Worm (Caenorhabditis elegans): ENCODE results near the gene bath-37.

bath-37 gene

ce11 chrIV:12110339-12110738, 41.6 kb downstream of the bath-37 start, which contains the start of gene col-129:
col-129 (minus strand) TSS chrIV:12110439.
- TF ChIP-seq ztf-29 (GFP tag; IDR thresholded peaks at IDR 0.05) (no peak), ref-1 (GFP tag; conservative IDR thresholded peaks at IDR 0.05) (no peak), ztf-23 (GFP tag; IDR thresholded peaks at IDR 0.05) (no peak), cog-1 (tag; optimal IDR thresholded peaks at IDR 0.05) (no peak)

DNA sequence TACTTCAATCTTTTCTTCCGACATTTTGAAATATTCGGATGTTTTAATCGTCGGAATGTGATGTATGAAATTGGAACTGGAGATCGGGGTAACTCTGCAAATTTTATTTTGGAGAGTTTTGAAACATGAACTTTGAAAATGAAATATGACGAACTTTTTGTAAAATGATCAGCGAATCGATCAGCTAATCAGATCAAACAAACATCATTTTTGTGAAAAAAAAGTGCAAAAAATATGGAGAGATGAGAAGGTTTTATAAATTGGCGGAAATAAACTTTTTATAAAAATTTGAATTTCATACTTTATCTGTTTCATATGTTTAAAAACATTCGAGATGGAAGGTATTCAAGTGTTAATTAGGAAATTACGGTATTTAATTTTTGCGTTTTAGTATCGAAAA, 42.8 kb downstream of the bath-37 start, which contains the start of gene dlc-2:
Gene dlc-2 (minus strand): TSS at position 101 of the 400 bp plus-strand sequence.
- TF ChIP-seq flt-1 (GFP tag; IDR thresholded peaks at IDR 0.05): no peak
- no peak for TF ChIP-seq cog-1 (tag; optimal IDR thresholded peaks at IDR 0.05)
- TF ChIP-seq ref-1 (GFP tag; conservative IDR thresholded peaks at IDR 0.05): no peak
- no peak for TF ChIP-seq tab-1 (GFP tag; IDR thresholded peaks at IDR 0.05)
- no peak for TF ChIP-seq klf-2 (GFP tag; conservative IDR thresholded peaks at IDR 0.05)
- no peak for TF ChIP-seq T22C8.4 (GFP tag; IDR thresholded peaks at IDR 0.05)
- TF ChIP-seq med-1 (GFP tag; optimal IDR thresholded peaks at IDR 0.05; ENCODE audit: insufficient read depth): no peak
- no peak for TF ChIP-seq ztf-23 (GFP tag; IDR thresholded peaks at IDR 0.05)
- TF ChIP-seq ztf-29 (GFP tag; IDR thresholded peaks at IDR 0.05): no peak

DNA sequence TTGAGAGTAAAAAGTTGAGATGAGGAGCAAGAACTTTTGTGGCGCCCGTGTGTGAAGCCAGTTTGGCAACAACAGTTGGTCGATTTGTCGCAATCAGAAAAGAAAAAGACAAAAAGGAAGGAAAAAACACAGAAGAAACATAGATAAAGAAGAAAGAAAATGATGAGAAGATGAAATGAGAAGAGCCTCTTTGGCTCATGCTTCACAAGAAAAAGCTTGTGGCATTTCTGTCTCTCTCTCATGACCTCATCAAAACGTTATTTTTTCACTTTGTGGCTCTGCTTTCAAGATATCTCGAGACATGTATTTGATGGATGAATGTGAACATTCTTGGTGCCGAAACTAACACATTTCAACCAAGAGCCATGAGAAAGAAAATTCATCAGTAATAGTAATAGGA, 44.4 kb downstream of the bath-37 start:
- TF ChIP-seq klf-2 (GFP tag; conservative IDR thresholded peaks at IDR 0.05) (no peak), T22C8.4 (GFP tag; IDR thresholded peaks at IDR 0.05) (no peak), ref-1 (GFP tag; conservative IDR thresholded peaks at IDR 0.05) (no peak), flt-1 (GFP tag; IDR thresholded peaks at IDR 0.05) (no peak), tab-1 (GFP tag; IDR thresholded peaks at IDR 0.05) (no peak), ztf-23 (GFP tag; IDR thresholded peaks at IDR 0.05) (no peak), cog-1 (tag; optimal IDR thresholded peaks at IDR 0.05) (no peak), ztf-29 (GFP tag; IDR thresholded peaks at IDR 0.05) (no peak), med-1 (GFP tag; optimal IDR thresholded peaks at IDR 0.05; ENCODE audit: insufficient read depth) (no peak)

DNA sequence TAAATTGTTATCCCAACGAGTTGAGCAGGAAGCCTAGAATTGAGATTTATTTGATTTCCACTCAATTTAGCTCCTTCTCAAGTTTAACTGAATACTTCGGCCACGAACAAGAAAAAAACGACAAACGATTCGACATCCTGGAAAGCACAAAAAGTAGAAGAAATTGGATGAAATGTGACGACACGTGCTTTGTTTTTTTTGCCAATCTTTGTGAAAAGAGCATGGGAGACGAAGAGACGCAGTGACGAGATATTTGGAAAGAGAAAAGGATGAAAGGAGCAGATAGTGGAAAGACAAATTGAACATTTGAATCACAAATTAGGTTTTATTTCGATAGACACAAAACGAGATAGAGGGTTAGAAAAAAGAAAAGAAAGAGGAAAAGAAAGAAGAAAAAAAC, 45.8 kb downstream of the bath-37 start:
- TF ChIP-seq tab-1 (GFP tag; IDR thresholded peaks at IDR 0.05): no peak
- TF ChIP-seq ztf-29 (GFP tag; IDR thresholded peaks at IDR 0.05): no peak
- TF ChIP-seq klf-2 (GFP tag; conservative IDR thresholded peaks at IDR 0.05): no peak
- TF ChIP-seq flt-1 (GFP tag; IDR thresholded peaks at IDR 0.05): no peak
- TF ChIP-seq ref-1 (GFP tag; conservative IDR thresholded peaks at IDR 0.05): no peak
- TF ChIP-seq cog-1 (tag; optimal IDR thresholded peaks at IDR 0.05): no peak
- TF ChIP-seq ztf-23 (GFP tag; IDR thresholded peaks at IDR 0.05): no peak
- no peak for TF ChIP-seq T22C8.4 (GFP tag; IDR thresholded peaks at IDR 0.05)
- no peak for TF ChIP-seq med-1 (GFP tag; optimal IDR thresholded peaks at IDR 0.05; ENCODE audit: insufficient read depth)

ce11 chrIV:12120536-12120935, 51.8 kb downstream of the bath-37 start:
- no peak for TF ChIP-seq tab-1 (GFP tag; IDR thresholded peaks at IDR 0.05)
- no peak for TF ChIP-seq ztf-29 (GFP tag; IDR thresholded peaks at IDR 0.05)
- TF ChIP-seq klf-2 (GFP tag; conservative IDR thresholded peaks at IDR 0.05): no peak
- no peak for TF ChIP-seq med-1 (GFP tag; optimal IDR thresholded peaks at IDR 0.05; ENCODE audit: insufficient read depth)
- no peak for TF ChIP-seq T22C8.4 (GFP tag; IDR thresholded peaks at IDR 0.05)
- TF ChIP-seq ref-1 (GFP tag; conservative IDR thresholded peaks at IDR 0.05): no peak
- no peak for TF ChIP-seq cog-1 (tag; optimal IDR thresholded peaks at IDR 0.05)
- TF ChIP-seq ztf-23 (GFP tag; IDR thresholded peaks at IDR 0.05): no peak
- no peak for TF ChIP-seq flt-1 (GFP tag; IDR thresholded peaks at IDR 0.05)

DNA sequence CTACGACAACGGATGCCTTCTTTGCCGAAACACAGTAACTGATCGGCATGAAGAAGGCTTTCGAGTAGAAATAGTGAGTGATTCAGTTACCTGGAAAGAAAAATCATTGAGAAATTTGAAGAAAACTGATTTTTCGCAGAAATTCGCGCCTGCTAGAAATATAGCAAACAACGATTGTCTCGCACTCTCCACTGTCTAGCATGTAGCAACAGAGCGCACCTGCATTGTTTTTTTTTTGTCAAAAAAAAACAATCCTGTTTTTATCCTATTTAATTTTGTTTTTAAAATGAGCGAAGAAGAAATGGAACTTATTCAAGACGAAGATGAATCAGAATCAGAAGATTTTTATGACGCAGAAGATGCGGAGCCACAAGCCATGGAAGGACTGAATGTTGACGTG, 52.4 kb downstream of the bath-37 start, which contains the start of the genes ddb-1 and M18.6:
Gene ddb-1 (minus strand): TSS at position 90 of the 400 bp plus-strand sequence.
Gene M18.6 (plus strand): TSS at position 235 of the 400 bp plus-strand sequence.
- TF ChIP-seq T22C8.4 (GFP tag; IDR thresholded peaks at IDR 0.05): no peak
- no peak for TF ChIP-seq flt-1 (GFP tag; IDR thresholded peaks at IDR 0.05)
- no peak for TF ChIP-seq med-1 (GFP tag; optimal IDR thresholded peaks at IDR 0.05; ENCODE audit: insufficient read depth)
- no peak for TF ChIP-seq ztf-23 (GFP tag; IDR thresholded peaks at IDR 0.05)
- TF ChIP-seq ref-1 (GFP tag; conservative IDR thresholded peaks at IDR 0.05): no peak
- TF ChIP-seq klf-2 (GFP tag; conservative IDR thresholded peaks at IDR 0.05): no peak
- TF ChIP-seq tab-1 (GFP tag; IDR thresholded peaks at IDR 0.05): no peak
- TF ChIP-seq cog-1 (tag; optimal IDR thresholded peaks at IDR 0.05): no peak
- no peak for TF ChIP-seq ztf-29 (GFP tag; IDR thresholded peaks at IDR 0.05)

ce11 chrIV:12122874-12123664, 54.4 kb downstream of the bath-37 start, which contains the start of gene aly-3:
aly-3 (plus strand) TSS chrIV:12123282.
- no peak for TF ChIP-seq med-1 (GFP tag; optimal IDR thresholded peaks at IDR 0.05; ENCODE audit: insufficient read depth)
- TF ChIP-seq ztf-29 (GFP tag; IDR thresholded peaks at IDR 0.05): no peak
- no peak for TF ChIP-seq T22C8.4 (GFP tag; IDR thresholded peaks at IDR 0.05)
- no peak for TF ChIP-seq ref-1 (GFP tag; conservative IDR thresholded peaks at IDR 0.05)
- TF ChIP-seq flt-1 (GFP tag; IDR thresholded peaks at IDR 0.05): no peak
- no peak for TF ChIP-seq klf-2 (GFP tag; conservative IDR thresholded peaks at IDR 0.05)

Data from whole organism, midembryonic.